Fruit fly (Drosophila melanogaster): Measurements from ENCODE around the gene CG31142.
A peak's percentile ranks its signal among the peaks of the same experiment; 100 is the strongest.

Gene CG31142

DNA sequence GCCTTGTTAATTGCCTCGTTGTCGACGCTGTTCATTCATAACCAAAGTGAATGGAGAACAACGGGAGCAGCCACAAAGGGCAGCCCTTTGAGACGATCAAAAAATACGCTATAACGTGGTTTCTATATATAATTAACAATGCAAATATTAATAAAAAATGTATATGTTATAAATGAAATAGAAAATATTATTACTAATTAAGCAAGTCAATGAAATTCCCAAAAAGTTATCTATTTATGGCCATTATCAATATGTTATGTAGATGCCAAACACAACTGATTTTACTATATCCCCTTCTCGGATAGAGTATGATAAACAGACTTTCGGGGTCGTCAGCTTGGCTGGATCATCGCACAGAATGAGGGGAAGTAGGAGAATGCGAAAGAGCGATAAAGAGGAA, 40.4 kb downstream of the CG31142 start (continued):
- TF ChIP-seq Sry-β (GFP tag; optimal IDR thresholded peaks at IDR 0.05): no peak
- peak; percentile 36 for TF ChIP-seq sd (tag; optimal IDR thresholded peaks at IDR 0.05)
- peak; percentile 65 for TF ChIP-seq lmd (GFP tag; IDR thresholded peaks at IDR 0.05)
- no peak for TF ChIP-seq hkb (optimal IDR thresholded peaks at IDR 0.05)
- peak; percentile 64; the same call in 1 of the 2 replicates for TF ChIP-seq hkb (GFP tag; IDR thresholded peaks at IDR 0.05)
- no peak for TF ChIP-seq CG43689 (GFP tag; IDR thresholded peaks at IDR 0.05)
- peak; percentile 25 for TF ChIP-seq CG15601 (tag; optimal IDR thresholded peaks at IDR 0.05)
- peak; percentile 26 for TF ChIP-seq ind (GFP tag; optimal IDR thresholded peaks at IDR 0.05)
- peak; percentile 65; the same call in 1 of the 3 replicates for TF ChIP-seq CG11695 (GFP tag; IDR thresholded peaks at IDR 0.05)
- TF ChIP-seq dpn (GFP tag; optimal IDR thresholded peaks at IDR 0.05): peak in 1 of 2 experiments; percentile 16
- TF ChIP-seq CG15479 (GFP tag; optimal IDR thresholded peaks at IDR 0.05): no peak
- peak; percentile 58; the same call in 1 of the 3 replicates for TF ChIP-seq ase (GFP tag; IDR thresholded peaks at IDR 0.05)
- TF ChIP-seq CG14441 (GFP tag; IDR thresholded peaks at IDR 0.05): peak; percentile 72
- TF ChIP-seq Hr78 (GFP tag; optimal IDR thresholded peaks at IDR 0.05): peak in 1 of 2 experiments; percentile 35
- peak; percentile 5 for TF ChIP-seq az2 (GFP tag; optimal IDR thresholded peaks at IDR 0.05)
- TF ChIP-seq CG7839 (tag; optimal IDR thresholded peaks at IDR 0.05): peak; percentile 67
- no peak for TF ChIP-seq CG8765 (GFP tag; IDR thresholded peaks at IDR 0.05)
- TF ChIP-seq CG17829 (tag; optimal IDR thresholded peaks at IDR 0.05): peak; percentile 52
- TF ChIP-seq onecut (GFP tag; IDR thresholded peaks at IDR 0.05): no peak
- TF ChIP-seq Max (GFP tag; optimal IDR thresholded peaks at IDR 0.05): no peak
- peak; percentile 49 for TF ChIP-seq CG10979 (tag; optimal IDR thresholded peaks at IDR 0.05)
- no peak for TF ChIP-seq knrl (GFP tag; IDR thresholded peaks at IDR 0.05; ENCODE audit: partially characterized antibody)
- peak; percentile 39 for TF ChIP-seq Deaf1 (tag; optimal IDR thresholded peaks at IDR 0.05)
- no peak for TF ChIP-seq CG6272 (GFP tag; IDR thresholded peaks at IDR 0.05)
- TF ChIP-seq CG7556 (GFP tag; optimal IDR thresholded peaks at IDR 0.05): peak; percentile 45
- peak; percentile 61 for TF ChIP-seq Fer3 (tag; optimal IDR thresholded peaks at IDR 0.05)
- TF ChIP-seq CG13894 (tag; optimal IDR thresholded peaks at IDR 0.05): no peak
- TF ChIP-seq CG14667 (GFP tag; IDR thresholded peaks at IDR 0.05): 0 out of 2 replicates have a peak, but pooled peaks have one; percentile 45
- peak; percentile 50; the same call in 1 of the 2 replicates for TF ChIP-seq vvl (GFP tag; IDR thresholded peaks at IDR 0.05)
- TF ChIP-seq zfh1 (GFP tag; IDR thresholded peaks at IDR 0.05): peak; percentile 29; the same call in 2 of the 3 replicates
- TF ChIP-seq tna (GFP tag; IDR thresholded peaks at IDR 0.05; ENCODE audit: partially characterized antibody): no peak
- no peak for TF ChIP-seq ham (GFP tag; IDR thresholded peaks at IDR 0.05)
- TF ChIP-seq tx (GFP tag; optimal IDR thresholded peaks at IDR 0.05): no peak
- TF ChIP-seq CG14050 (GFP tag; IDR thresholded peaks at IDR 0.05): peak; percentile 20; the same call in 1 of the 3 replicates
- TF ChIP-seq Atf6 (GFP tag; IDR thresholded peaks at IDR 0.05): peak; percentile 66
- TF ChIP-seq ttk (GFP tag; IDR thresholded peaks at IDR 0.05): 0 out of 2 replicates have a peak, but pooled peaks have one; percentile 8
- peak; percentile 33 for TF ChIP-seq Abd-B (GFP tag; optimal IDR thresholded peaks at IDR 0.05)
- no peak for TF ChIP-seq pb (GFP tag; optimal IDR thresholded peaks at IDR 0.05)
- TF ChIP-seq ato (GFP tag; IDR thresholded peaks at IDR 0.05; ENCODE audit: partially characterized antibody): no peak
- TF ChIP-seq CG4424 (GFP tag; optimal IDR thresholded peaks at IDR 0.05): peak; percentile 28
- no peak for TF ChIP-seq CTCF (GFP tag; optimal IDR thresholded peaks at IDR 0.05)
- TF ChIP-seq CG7745 (tag; optimal IDR thresholded peaks at IDR 0.05): no peak
- TF ChIP-seq CG15696 (tag; optimal IDR thresholded peaks at IDR 0.05): no peak
- peak; percentile 23 for TF ChIP-seq salm (tag; optimal IDR thresholded peaks at IDR 0.05)
- no peak for TF ChIP-seq CG11560 (tag; IDR thresholded peaks at IDR 0.05)
- 0 out of 3 replicates have a peak, but pooled peaks have one; percentile 52 for TF ChIP-seq ci (GFP tag; IDR thresholded peaks at IDR 0.05)
- TF ChIP-seq Dek (tag; optimal IDR thresholded peaks at IDR 0.05): peak; percentile 29
- peak; percentile 54 for TF ChIP-seq CG8924 (tag; optimal IDR thresholded peaks at IDR 0.05)
- TF ChIP-seq CG10209 (GFP tag; optimal IDR thresholded peaks at IDR 0.05): no peak
- TF ChIP-seq CG15269 (tag; optimal IDR thresholded peaks at IDR 0.05): peak; percentile 75
- peak; percentile 31; the same call in 1 of the 2 replicates for TF ChIP-seq esg (GFP tag; conservative IDR thresholded peaks at IDR 0.05)

All from whole organism, embryonic.